Worm (Caenorhabditis elegans): Measurements from ENCODE around the gene sptl-2.

- TF ChIP-seq mep-1 (tag; optimal IDR thresholded peaks at IDR 0.05) (no peak), nhr-71 (tag; optimal IDR thresholded peaks at IDR 0.05) (no peak), jun-1 (tag; optimal IDR thresholded peaks at IDR 0.05) (no peak), alr-1 (tag; optimal IDR thresholded peaks at IDR 0.05; ENCODE audit: borderline replicate concordance) (no peak), lsy-2 (tag; optimal IDR thresholded peaks at IDR 0.05) (no peak), lin-15B (tag; optimal IDR thresholded peaks at IDR 0.05) (no peak), unc-62 (GFP tag; optimal IDR thresholded peaks at IDR 0.05) (no peak), aly-2 (tag; optimal IDR thresholded peaks at IDR 0.05) (no peak), ceh-90 (tag; optimal IDR thresholded peaks at IDR 0.05) (no peak), ceh-8 (GFP tag; optimal IDR thresholded peaks at IDR 0.05) (no peak), ztf-11 (tag; optimal IDR thresholded peaks at IDR 0.05) (no peak), skn-1 (tag; optimal IDR thresholded peaks at IDR 0.05) (no peak)
Observed at ce11 chrV:7995878-7996277, 21.1 kb upstream of the sptl-2 start, which contains the start of gene Y97E10AR.2.

Data from whole organism, L1 larva.